Fruit fly (Drosophila melanogaster) whole organism, wandering third instar larva: ENCODE data around the gene CG5078.

Source experiments
- Hr78 ChIP-seq: fragments of >200 bp; optimal IDR thresholded peaks from 2 replicates; lab custom pipeline; 2017; ENCODE audit warnings: missing biosample characterization, missing genetic modification characterization
- OdsH ChIP-seq: fragments of 200-800 bp; sonication (Bioruptor generic); optimal IDR thresholded peaks from 2 replicates; lab custom pipeline; 2016; ENCODE audit warnings: missing biosample characterization, mild to moderate bottlenecking, missing genetic modification characterization
- br ChIP-seq: fragments of 200-800 bp; sonication (Bioruptor generic); optimal IDR thresholded peaks from 2 replicates; lab custom pipeline; 2016; ENCODE audit warnings: missing biosample characterization, missing genetic modification characterization
- ey ChIP-seq: fragments of 200-800 bp; sonication (Bioruptor generic); optimal IDR thresholded peaks from 2 replicates; lab custom pipeline; 2016; ENCODE audit warnings: missing biosample characterization, missing genetic modification characterization
- fru ChIP-seq: fragments of 200-800 bp; sonication (Bioruptor generic); optimal IDR thresholded peaks from 3 replicates; lab custom pipeline; 2016; ENCODE audit warnings: missing biosample characterization, mild to moderate bottlenecking, missing genetic modification characterization
- jim ChIP-seq: fragments of 175-275, 200-325 bp; sonication (Bioruptor generic); optimal IDR thresholded peaks from 2 replicates; lab custom pipeline; 2016; ENCODE audit warnings: missing biosample characterization, mild to moderate bottlenecking, missing genetic modification characterization
- psq ChIP-seq: fragments of 200-800 bp; sonication (Bioruptor generic); optimal IDR thresholded peaks from 3 replicates; lab custom pipeline; 2017; ENCODE audit warnings: missing biosample characterization, mild to moderate bottlenecking, missing genetic modification characterization, moderate library complexity
- rgr ChIP-seq: fragments of 200-800 bp; sonication (Bioruptor generic); optimal IDR thresholded peaks from 3 replicates; lab custom pipeline; 2016; ENCODE audit warnings: missing biosample characterization, mild to moderate bottlenecking, missing genetic modification characterization
- sv ChIP-seq: fragments of 200-800 bp; sonication (Bioruptor generic); optimal IDR thresholded peaks from 3 replicates; lab custom pipeline; 2016; ENCODE audit warnings: missing biosample characterization, missing genetic modification characterization

DNA sequence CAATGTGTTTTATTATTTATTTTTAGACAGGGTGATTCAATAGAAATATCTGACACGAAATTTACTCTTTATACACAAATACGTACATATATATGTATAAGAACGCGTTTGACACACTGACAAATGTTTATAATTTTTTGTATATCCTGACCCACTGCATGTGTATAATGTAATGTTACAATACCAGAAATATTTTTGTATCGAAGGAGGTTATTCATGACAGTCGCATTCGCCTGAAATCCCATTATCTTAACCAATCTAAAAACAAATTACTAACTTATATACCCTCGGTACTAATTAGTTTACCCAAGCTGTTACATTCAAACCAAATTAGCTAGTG, 11.6 kb upstream of the CG5078 start:
- TF ChIP-seq br (GFP tag; lab: Kevin White, UChicago) (no peak), psq (GFP tag; lab: Kevin White, UChicago) (no peak), fru (GFP tag; lab: Kevin White, UChicago) (no peak), OdsH (GFP tag; lab: Kevin White, UChicago) (no peak), rgr (GFP tag; lab: Kevin White, UChicago) (no peak), sv (GFP tag; lab: Kevin White, UChicago) (no peak), Hr78 (no peak), ey (GFP tag; lab: Kevin White, UChicago) (no peak), jim (no peak)
